Fruit fly (Drosophila melanogaster): ENCODE results near the gene CG15525.

Gene CG15525

DNA sequence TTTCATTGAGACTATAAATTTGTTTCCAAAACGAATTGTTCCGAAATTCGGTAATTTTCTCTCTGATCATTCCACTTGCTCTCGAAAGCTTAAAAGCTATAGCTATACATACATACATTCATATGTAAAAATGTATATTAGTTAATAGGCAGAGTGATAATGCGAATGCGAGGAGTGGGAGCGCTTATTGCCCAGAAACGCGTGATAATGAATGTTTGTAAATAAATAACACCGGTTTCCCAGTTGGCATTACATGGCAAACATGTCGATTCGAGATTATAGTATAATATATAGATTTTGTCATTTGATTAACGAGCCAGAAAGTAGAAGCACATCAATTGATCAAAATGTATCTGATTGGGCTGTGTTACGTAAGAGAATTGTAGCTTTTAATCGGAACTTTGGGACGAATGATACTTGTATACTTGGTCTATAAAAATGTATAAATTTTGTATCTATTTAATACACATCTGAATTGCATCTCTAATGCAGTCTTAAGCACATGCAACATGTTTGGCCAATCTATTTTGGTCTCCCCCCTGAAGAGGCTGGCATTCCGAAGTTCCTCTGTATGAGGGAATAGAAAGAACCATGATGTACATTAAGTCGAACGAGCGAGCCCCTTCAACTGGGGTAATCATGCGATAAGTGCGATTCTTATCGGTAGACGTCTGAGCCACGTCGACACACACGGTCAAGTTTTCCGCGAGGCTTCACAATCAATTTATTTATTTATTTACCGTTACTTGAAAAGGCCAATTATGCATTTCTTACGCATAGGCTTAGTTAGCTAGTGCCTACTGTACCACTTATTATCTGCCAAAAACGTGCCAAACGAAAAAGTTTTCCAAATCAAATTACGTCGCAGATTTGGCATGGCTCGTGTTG, 15.4 kb upstream of the CG15525 start (continued):
- TF ChIP-seq CG4360 (GFP tag; IDR thresholded peaks at IDR 0.05) = no peak
- TF ChIP-seq Side (GFP tag; optimal IDR thresholded peaks at IDR 0.05) = no peak
- TF ChIP-seq repo (GFP tag; optimal IDR thresholded peaks at IDR 0.05) = no peak
- TF ChIP-seq ci (GFP tag; IDR thresholded peaks at IDR 0.05) = no peak
- no peak for TF ChIP-seq BtbVII (GFP tag; optimal IDR thresholded peaks at IDR 0.05)
- no peak for TF ChIP-seq bbx (GFP tag; IDR thresholded peaks at IDR 0.05; ENCODE audit: partially characterized antibody)
- peak; percentile 35 for TF ChIP-seq Fer3 (tag; optimal IDR thresholded peaks at IDR 0.05)
- TF ChIP-seq CG2889 (GFP tag; IDR thresholded peaks at IDR 0.05) = no peak
- no peak for TF ChIP-seq tna (GFP tag; IDR thresholded peaks at IDR 0.05; ENCODE audit: partially characterized antibody)
- TF ChIP-seq disco-r (GFP tag; optimal IDR thresholded peaks at IDR 0.05) = no peak
- no peak for TF ChIP-seq CG13287 (GFP tag; IDR thresholded peaks at IDR 0.05; ENCODE audit: partially characterized antibody)
- TF ChIP-seq Fer2 (tag; optimal IDR thresholded peaks at IDR 0.05) = no peak
- TF ChIP-seq fu2 (GFP tag; optimal IDR thresholded peaks at IDR 0.05) = no peak
- no peak for TF ChIP-seq Oli (tag; optimal IDR thresholded peaks at IDR 0.05)
- no peak for TF ChIP-seq CG1529 (GFP tag; optimal IDR thresholded peaks at IDR 0.05)
- TF ChIP-seq ems (GFP tag; optimal IDR thresholded peaks at IDR 0.05) = peak; percentile 7
- TF ChIP-seq NC2α (GFP tag; optimal IDR thresholded peaks at IDR 0.05) = no peak
- peak; percentile 59 for TF ChIP-seq Drgx (GFP tag; IDR thresholded peaks at IDR 0.05)
- TF ChIP-seq CG10274 (GFP tag; optimal IDR thresholded peaks at IDR 0.05) = peak; percentile 85
- TF ChIP-seq Hmx (GFP tag; optimal IDR thresholded peaks at IDR 0.05) = no peak
- no peak for TF ChIP-seq CG10209 (GFP tag; optimal IDR thresholded peaks at IDR 0.05)
- no peak for TF ChIP-seq Lpt (GFP tag; optimal IDR thresholded peaks at IDR 0.05)
- peak; percentile 65 for TF ChIP-seq Rfx (GFP tag; IDR thresholded peaks at IDR 0.05)
- TF ChIP-seq CHES-1-like (GFP tag; optimal IDR thresholded peaks at IDR 0.05) = no peak
- TF ChIP-seq org-1 (GFP tag; optimal IDR thresholded peaks at IDR 0.05) = no peak
- no peak for TF ChIP-seq br (optimal IDR thresholded peaks at IDR 0.05)
- TF ChIP-seq NC2β (GFP tag; optimal IDR thresholded peaks at IDR 0.05) = no peak
- TF ChIP-seq twi (tag; optimal IDR thresholded peaks at IDR 0.05) = no peak
- TF ChIP-seq luna (GFP tag; optimal IDR thresholded peaks at IDR 0.05) = no peak
- TF ChIP-seq CG2678 (tag; optimal IDR thresholded peaks at IDR 0.05) = peak; percentile 49
- TF ChIP-seq CG2120 (GFP tag; optimal IDR thresholded peaks at IDR 0.05) = peak; percentile 42
- no peak for TF ChIP-seq ssp (GFP tag; IDR thresholded peaks at IDR 0.05)
- TF ChIP-seq ara (GFP tag; IDR thresholded peaks at IDR 0.05) = no peak
- TF ChIP-seq sens (GFP tag) = peak; percentile 59
- TF ChIP-seq CG32767 (GFP tag; IDR thresholded peaks at IDR 0.05) = no peak
- TF ChIP-seq HLH54F (GFP tag; optimal IDR thresholded peaks at IDR 0.05) = peak; percentile 6
- TF ChIP-seq CG3726 (GFP tag; IDR thresholded peaks at IDR 0.05) = no peak
- TF ChIP-seq Asciz (GFP tag; optimal IDR thresholded peaks at IDR 0.05) = no peak
- TF ChIP-seq insv (GFP tag; optimal IDR thresholded peaks at IDR 0.05) = no peak
- no peak for TF ChIP-seq mld (GFP tag; IDR thresholded peaks at IDR 0.05; ENCODE audit: partially characterized antibody)
- TF ChIP-seq pho (GFP tag; optimal IDR thresholded peaks at IDR 0.05) = no peak
- TF ChIP-seq zen (tag; optimal IDR thresholded peaks at IDR 0.05) = no peak
- no peak for TF ChIP-seq CG9817 (tag; optimal IDR thresholded peaks at IDR 0.05)
- TF ChIP-seq zfh2 (GFP tag; optimal IDR thresholded peaks at IDR 0.05) = no peak
- TF ChIP-seq CG3847 (GFP tag; IDR thresholded peaks at IDR 0.05) = no peak
- 0 out of 2 replicates have a peak, but pooled peaks have one; percentile 19 for TF ChIP-seq H2.0 (GFP tag; IDR thresholded peaks at IDR 0.05)
- TF ChIP-seq CG11456 (GFP tag; IDR thresholded peaks at IDR 0.05) = no peak
- TF ChIP-seq tll (GFP tag; optimal IDR thresholded peaks at IDR 0.05) = no peak
- TF ChIP-seq CG7372 (GFP tag; IDR thresholded peaks at IDR 0.05) = no peak
- no peak for TF ChIP-seq CG31441 (GFP tag; IDR thresholded peaks at IDR 0.05)
- TF ChIP-seq CG12659 (GFP tag; optimal IDR thresholded peaks at IDR 0.05) = peak; percentile 11
